Worm (Caenorhabditis elegans) whole organism, L3 larva: ENCODE data around the gene iglr-1.

Experiments
- R02D3.7 ChIP-seq: fragments of 150-350 bp; optimal IDR thresholded peaks from 2 replicates; lab custom pipeline; 2014; ENCODE audit warnings: missing biosample characterization, missing genetic modification characterization
- ZK546.5 ChIP-seq: sonication (generic microtip); optimal IDR thresholded peaks from 2 replicates; lab custom pipeline; 2017; ENCODE audit warnings: missing biosample characterization, missing genetic modification characterization
- aly-2 ChIP-seq: fragments of 150-350 bp; optimal IDR thresholded peaks from 2 replicates; lab custom pipeline; 2014; ENCODE audit warnings: missing biosample characterization, missing genetic modification characterization
- ama-1 ChIP-seq: fragments of 150-350 bp; optimal IDR thresholded peaks from 2 replicates; lab custom pipeline; 2018
- ceh-16 ChIP-seq: sonication (generic microtip); optimal IDR thresholded peaks from 2 replicates; lab custom pipeline; 2017; ENCODE audit warnings: missing biosample characterization, missing genetic modification characterization
- ceh-28 ChIP-seq: fragments of 150-350 bp; optimal IDR thresholded peaks from 2 replicates; lab custom pipeline; 2014; ENCODE audit warnings: missing biosample characterization, missing genetic modification reagents, missing genetic modification characterization
- ceh-82 ChIP-seq: fragments of 150-350 bp; optimal IDR thresholded peaks from 2 replicates; lab custom pipeline; 2014; ENCODE audit warnings: missing biosample characterization, missing genetic modification characterization
- ceh-9 ChIP-seq: sonication (generic microtip); optimal IDR thresholded peaks from 2 replicates; lab custom pipeline; 2018; ENCODE audit warnings: missing biosample characterization, missing genetic modification characterization
- daf-12 ChIP-seq: fragments of 150-350 bp; optimal IDR thresholded peaks from 2 replicates; lab custom pipeline; 2014; ENCODE audit warnings: missing biosample characterization, missing genetic modification reagents, missing genetic modification characterization
- egl-27 ChIP-seq: sonication (generic microtip); optimal IDR thresholded peaks from 4 replicates; lab custom pipeline; 2017; ENCODE audit warnings: missing biosample characterization, missing genetic modification reagents, missing genetic modification characterization
- egl-5 ChIP-seq: fragments of 150-350 bp; optimal IDR thresholded peaks from 2 replicates; lab custom pipeline; 2017; ENCODE audit warnings: missing biosample characterization, missing genetic modification reagents, missing genetic modification characterization, inconsistent platforms
- elt-1 ChIP-seq: fragments of 150-350 bp; optimal IDR thresholded peaks from 2 replicates; lab custom pipeline; 2014; ENCODE audit warnings: missing biosample characterization, missing genetic modification characterization
- elt-2 ChIP-seq: sonication (generic microtip); optimal IDR thresholded peaks from 2 replicates; lab custom pipeline; 2016; ENCODE audit warnings: missing genetic modification reagents, mild to moderate bottlenecking, missing genetic modification characterization, missing compliant biosample characterization
- elt-3 ChIP-seq, 3 experiments: fragments of 150-350 bp in 1 of 3; sonication (generic microtip) in 2 of 3; optimal IDR thresholded peaks; 2 replicates in 2 of 3; 4 replicates in 1 of 3; lab custom pipeline; 2014 to 2017; ENCODE audit warnings: missing biosample characterization in 3 of 3, missing genetic modification characterization in 3 of 3
- eor-1 ChIP-seq, 2 experiments: fragments of 150-350 bp; optimal IDR thresholded peaks; 2 replicates each; lab custom pipeline; 2014 to 2018; ENCODE audit warnings: missing biosample characterization in 2 of 2, missing genetic modification characterization in 2 of 2
- fkh-10 ChIP-seq: sonication (generic microtip); optimal IDR thresholded peaks from 2 replicates; lab custom pipeline; 2017; ENCODE audit warnings: missing biosample characterization, missing genetic modification reagents, missing genetic modification characterization
- fkh-2 ChIP-seq: fragments of 150-350 bp; optimal IDR thresholded peaks from 2 replicates; lab custom pipeline; 2014; ENCODE audit warnings: missing biosample characterization, missing genetic modification reagents, missing genetic modification characterization
- fos-1 ChIP-seq: fragments of 150-350 bp; optimal IDR thresholded peaks from 2 replicates; lab custom pipeline; 2014; ENCODE audit warnings: missing biosample characterization, missing genetic modification characterization
- hmg-11 ChIP-seq: sonication (generic microtip); optimal IDR thresholded peaks from 2 replicates; lab custom pipeline; 2016; ENCODE audit warnings: missing genetic modification characterization, missing compliant biosample characterization
- jun-1 ChIP-seq: fragments of 150-350 bp; optimal IDR thresholded peaks from 2 replicates; lab custom pipeline; 2014; ENCODE audit warnings: missing biosample characterization, missing genetic modification reagents, missing genetic modification characterization
- lin-15B ChIP-seq: fragments of 150-350 bp; optimal IDR thresholded peaks from 2 replicates; lab custom pipeline; 2014; ENCODE audit warnings: missing biosample characterization, missing genetic modification characterization
- lin-39 ChIP-seq: fragments of 150-350 bp; optimal IDR thresholded peaks from 2 replicates; lab custom pipeline; 2018; ENCODE audit warnings: missing biosample characterization, missing genetic modification reagents, missing genetic modification characterization
- lsy-12 ChIP-seq: sonication (generic microtip); optimal IDR thresholded peaks from 2 replicates; lab custom pipeline; 2016; ENCODE audit warnings: mild to moderate bottlenecking, missing genetic modification characterization, missing compliant biosample characterization
- mdl-1 ChIP-seq: fragments of 150-350 bp; optimal IDR thresholded peaks from 2 replicates; lab custom pipeline; 2014; ENCODE audit warnings: missing biosample characterization, missing genetic modification characterization
- mml-1 ChIP-seq: fragments of 150-350 bp; sonication (generic microtip); optimal IDR thresholded peaks from 3 replicates; lab custom pipeline; 2014; ENCODE audit warnings: missing biosample characterization, missing genetic modification characterization
- nfya-1 ChIP-seq: sonication (generic microtip); optimal IDR thresholded peaks from 2 replicates; lab custom pipeline; 2017; ENCODE audit warnings: missing genetic modification characterization, mild to moderate bottlenecking, missing compliant biosample characterization, antibody characterized with exemption, moderate library complexity; ENCODE audit not compliant: insufficient read depth
- nhr-11 ChIP-seq: fragments of 150-350 bp; optimal IDR thresholded peaks from 2 replicates; lab custom pipeline; 2014; ENCODE audit warnings: missing biosample characterization, missing genetic modification characterization
- nhr-12 ChIP-seq: fragments of 150-350 bp; optimal IDR thresholded peaks from 2 replicates; lab custom pipeline; 2014; ENCODE audit warnings: missing biosample characterization, missing genetic modification characterization
- nhr-23 ChIP-seq: fragments of 150-350 bp; optimal IDR thresholded peaks from 2 replicates; lab custom pipeline; 2014; ENCODE audit warnings: missing biosample characterization, missing genetic modification reagents, missing genetic modification characterization
- nhr-237 ChIP-seq: fragments of 150-350 bp; optimal IDR thresholded peaks from 2 replicates; lab custom pipeline; 2014; ENCODE audit warnings: missing biosample characterization, missing genetic modification characterization
- nhr-25 ChIP-seq: sonication (generic microtip); optimal IDR thresholded peaks from 2 replicates; lab custom pipeline; 2017; ENCODE audit warnings: missing biosample characterization, missing genetic modification characterization
- nhr-28 ChIP-seq: fragments of 150-350 bp; optimal IDR thresholded peaks from 2 replicates; lab custom pipeline; 2014; ENCODE audit warnings: missing biosample characterization, missing genetic modification characterization
- nhr-43 ChIP-seq: sonication (generic microtip); optimal IDR thresholded peaks from 2 replicates; lab custom pipeline; 2016; ENCODE audit warnings: mild to moderate bottlenecking, missing genetic modification characterization, missing compliant biosample characterization; ENCODE audit not compliant: poor library complexity, severe bottlenecking
- nhr-67 ChIP-seq: fragments of 150-350 bp; optimal IDR thresholded peaks from 2 replicates; lab custom pipeline; 2014; ENCODE audit warnings: missing biosample characterization, missing genetic modification characterization
- nhr-76 ChIP-seq: fragments of 150-350 bp; sonication (generic microtip); optimal IDR thresholded peaks from 5 replicates; lab custom pipeline; 2014; ENCODE audit warnings: missing biosample characterization, missing genetic modification characterization
- nhr-77 ChIP-seq: fragments of 150-350 bp; optimal IDR thresholded peaks from 2 replicates; lab custom pipeline; 2014; ENCODE audit warnings: missing biosample characterization, missing genetic modification characterization
- pha-4 ChIP-seq: fragments of 150-350 bp; optimal IDR thresholded peaks from 2 replicates; lab custom pipeline; 2014; ENCODE audit warnings: missing biosample characterization, missing genetic modification reagents, missing genetic modification characterization
- pqm-1 ChIP-seq: fragments of 150-350 bp; optimal IDR thresholded peaks from 2 replicates; lab custom pipeline; 2017; ENCODE audit warnings: missing biosample characterization, missing genetic modification characterization, inconsistent platforms
- sea-2 ChIP-seq: fragments of 150-350 bp; sonication (generic microtip); optimal IDR thresholded peaks from 4 replicates; lab custom pipeline; 2014; ENCODE audit warnings: missing biosample characterization, missing genetic modification reagents, missing genetic modification characterization
- skn-1 ChIP-seq: fragments of 150-350 bp; optimal IDR thresholded peaks from 2 replicates; lab custom pipeline; 2014; ENCODE audit warnings: missing biosample characterization, missing genetic modification characterization
- snpc-4 ChIP-seq: fragments of 150-350 bp; optimal IDR thresholded peaks from 2 replicates; lab custom pipeline; 2014; ENCODE audit warnings: missing biosample characterization, missing genetic modification characterization
- tbx-2 ChIP-seq: sonication (generic microtip); optimal IDR thresholded peaks from 2 replicates; lab custom pipeline; 2016; ENCODE audit warnings: mild to moderate bottlenecking, missing genetic modification characterization, missing compliant biosample characterization
- unc-39 ChIP-seq: sonication (generic microtip); optimal IDR thresholded peaks from 4 replicates; lab custom pipeline; 2017; ENCODE audit warnings: missing biosample characterization, missing genetic modification characterization
- unc-62 ChIP-seq: fragments of 150-350 bp; sonication (generic microtip); optimal IDR thresholded peaks from 4 replicates; lab custom pipeline; 2014; ENCODE audit warnings: missing biosample characterization, missing genetic modification reagents, missing genetic modification characterization
- zag-1 ChIP-seq: fragments of 150-350 bp; optimal IDR thresholded peaks from 2 replicates; lab custom pipeline; 2014; ENCODE audit warnings: missing biosample characterization, missing genetic modification characterization
- ztf-11 ChIP-seq: fragments of 150-350 bp; optimal IDR thresholded peaks from 2 replicates; lab custom pipeline; 2014; ENCODE audit warnings: missing biosample characterization, missing genetic modification characterization
- ztf-4 ChIP-seq: fragments of 150-350 bp; optimal IDR thresholded peaks from 2 replicates; lab custom pipeline; 2014; ENCODE audit warnings: missing biosample characterization, missing genetic modification characterization

iglr-1 gene

DNA sequence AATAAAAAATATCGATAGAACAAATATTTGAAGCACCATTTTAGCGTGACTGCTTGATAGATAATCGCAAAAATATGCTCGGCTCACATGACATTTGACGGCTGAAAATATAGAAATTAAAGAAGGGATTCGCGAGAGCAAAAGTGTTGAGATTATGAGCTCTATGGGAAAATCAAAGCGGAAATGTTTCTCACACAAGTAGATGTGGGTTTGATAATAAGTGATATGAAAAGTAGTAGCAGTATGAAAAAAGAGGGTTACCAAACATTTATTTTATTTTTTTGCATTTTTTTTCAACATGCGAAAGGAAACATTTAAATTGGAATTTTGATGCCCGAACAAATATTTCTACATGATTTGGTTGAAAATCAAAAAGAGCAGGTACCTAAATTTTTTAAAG, at the start of gene iglr-1:
iglr-1 (minus strand) TSS at position 101 of the 400 bp plus-strand sequence.
- TF ChIP-seq ama-1 (lab: Kevin White, UChicago), result no peak

DNA sequence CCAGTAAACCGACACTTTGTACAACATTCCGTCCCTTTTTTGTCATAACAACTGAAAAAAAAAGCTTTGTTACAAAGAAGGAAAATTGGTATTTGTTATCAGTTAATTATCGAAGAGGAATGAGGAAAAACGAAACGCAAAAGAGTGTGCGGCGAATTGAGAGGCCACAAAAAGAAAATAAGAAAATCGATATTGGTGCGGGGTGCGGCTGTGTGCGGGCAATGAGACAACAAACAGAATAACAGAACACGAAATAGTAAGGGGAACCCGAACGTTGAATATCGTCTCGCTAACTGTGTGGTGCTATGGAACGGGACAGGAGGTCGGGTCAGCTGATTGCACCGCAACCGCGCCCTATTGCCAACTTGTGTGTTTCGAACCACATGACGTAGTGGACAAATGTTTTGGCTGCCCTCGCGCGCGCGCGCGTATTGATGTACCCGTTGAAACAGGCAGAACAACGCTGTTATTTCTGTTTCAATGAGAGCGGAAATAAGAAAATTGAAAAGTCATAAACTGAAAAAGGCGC, 49.4 kb upstream of the iglr-1 start, which contains the start of gene C18B12.4:
C18B12.4 (minus strand) TSS at position 51 of the 529 bp plus-strand sequence.
- TF ChIP-seq fkh-10 (GFP tag; lab: Kevin White, UChicago) (no peak), zag-1 (tag; lab: Kevin White, UChicago) (no peak), fos-1 (tag; lab: Kevin White, UChicago) (peak; percentile 41), nhr-25 (tag; lab: Kevin White, UChicago) (peak; percentile 90), lin-15B (tag; lab: Kevin White, UChicago) (peak; percentile 85), elt-1 (tag; lab: Kevin White, UChicago) (peak; percentile 74), nhr-11 (no peak), unc-39 (tag; lab: Kevin White, UChicago) (no peak), egl-27 (tag; lab: Kevin White, UChicago) (peak; percentile 44), R02D3.7 (peak; percentile 10), nhr-12 (tag; lab: Kevin White, UChicago) (no peak), lsy-12 (tag; lab: Kevin White, UChicago) (peak; percentile 84), mdl-1 (peak; percentile 21), jun-1 (tag; lab: Kevin White, UChicago) (peak; percentile 84), elt-2 (tag; lab: Kevin White, UChicago) (peak; percentile 79), ZK546.5 (tag; lab: Kevin White, UChicago) (no peak), tbx-2 (peak; percentile 27), ztf-11 (tag; lab: Kevin White, UChicago) (no peak), elt-3 (tag; optimal IDR thresholded peaks at IDR 0.05; lab: Kevin White, UChicago) (no peak), skn-1 (no peak), ceh-9 (tag; lab: Kevin White, UChicago) (no peak), mml-1 (tag; lab: Kevin White, UChicago) (no peak), nhr-237 (no peak), egl-5 (tag; lab: Kevin White, UChicago) (peak; percentile 88), ceh-82 (no peak), fkh-2 (tag; lab: Kevin White, UChicago) (no peak), daf-12 (tag; lab: Kevin White, UChicago) (no peak), hmg-11 (tag; lab: Kevin White, UChicago) (peak; percentile 72), nhr-23 (tag; lab: Kevin White, UChicago) (peak; percentile 86), lin-39 (tag; lab: Kevin White, UChicago) (peak; percentile 100), nhr-28 (tag; lab: Kevin White, UChicago) (no peak), nhr-76 (tag; lab: Kevin White, UChicago) (no peak), nhr-77 (no peak), pha-4 (tag; lab: Kevin White, UChicago) (peak; percentile 95), unc-62 (peak; percentile 39), ama-1 (lab: Kevin White, UChicago) (peak; percentile 67), nhr-43 (tag; lab: Kevin White, UChicago) (peak; percentile 80), ceh-16 (tag; lab: Kevin White, UChicago) (no peak), aly-2 (tag; lab: Kevin White, UChicago) (no peak), pqm-1 (tag; lab: Kevin White, UChicago) (peak; percentile 51), ztf-4 (peak; percentile 33), sea-2 (GFP tag; lab: Kevin White, UChicago) (no peak), snpc-4 (tag; lab: Kevin White, UChicago) (peak; percentile 23), ceh-28 (tag; lab: Kevin White, UChicago) (peak; percentile 77), nfya-1 (tag; lab: Kevin White, UChicago) (peak; percentile 84), eor-1 (tag; optimal IDR thresholded peaks at IDR 0.05; lab: Kevin White, UChicago) (no peak), nhr-67 (tag; lab: Kevin White, UChicago) (no peak)
